Fruit fly (Drosophila melanogaster) whole organism, embryonic: ENCODE measurements around the gene IKKbeta.
A peak's percentile ranks its signal among the peaks of the same experiment; 100 is the strongest.

ENCODE experiments used
- Adf1 ChIP-seq: fragments of 200-800 bp; sonication (Bioruptor generic); IDR thresholded peaks from 2 replicates; pipeline ENCODE4 v1.3.6; 2022; ENCODE audit warnings: missing biosample characterization, missing genetic modification characterization
- CG10209 ChIP-seq: fragments of 200-800 bp; sonication (Bioruptor generic); optimal IDR thresholded peaks from 3 replicates; lab custom pipeline; 2017; ENCODE audit warnings: missing biosample characterization, mild to moderate bottlenecking, missing genetic modification characterization, missing genetic modification reagents
- CG10267 ChIP-seq: fragments of 200-800 bp; sonication (Bioruptor generic); optimal IDR thresholded peaks from 2 replicates; lab custom pipeline; 2018; ENCODE audit warnings: missing biosample characterization, mild to moderate bottlenecking, missing genetic modification characterization, moderate library complexity
- CG10979 ChIP-seq: fragments of 200-800 bp; sonication (Bioruptor generic); optimal IDR thresholded peaks from 2 replicates; lab custom pipeline; 2018; ENCODE audit warnings: missing biosample characterization, mild to moderate bottlenecking, missing genetic modification characterization, moderate library complexity
- CG11398 ChIP-seq: fragments of 200-800 bp; sonication (Bioruptor generic); optimal IDR thresholded peaks from 2 replicates; lab custom pipeline; 2016; ENCODE audit warnings: missing biosample characterization, missing genetic modification characterization
- CG15479 ChIP-seq: fragments of 200-800 bp; sonication (Bioruptor generic); optimal IDR thresholded peaks from 3 replicates; lab custom pipeline; 2019; ENCODE audit warnings: missing biosample characterization, mild to moderate bottlenecking, missing genetic modification characterization, moderate library complexity
- CG15696 ChIP-seq: fragments of 200-800 bp; sonication (Bioruptor generic); optimal IDR thresholded peaks from 2 replicates; lab custom pipeline; 2019; ENCODE audit warnings: missing biosample characterization, mild to moderate bottlenecking, missing genetic modification characterization, moderate library complexity
- CG17829 ChIP-seq: fragments of 200-800 bp; optimal IDR thresholded peaks from 2 replicates; lab custom pipeline; 2019; ENCODE audit warnings: missing biosample characterization, mild to moderate bottlenecking, missing genetic modification characterization, moderate library complexity
- CG18262 ChIP-seq: fragments of 200-800 bp; optimal IDR thresholded peaks from 3 replicates; lab custom pipeline; 2019; ENCODE audit warnings: missing biosample characterization, mild to moderate bottlenecking, missing genetic modification characterization, moderate library complexity
- CG18599 ChIP-seq: fragments of 200-800 bp; sonication (Bioruptor generic); optimal IDR thresholded peaks from 3 replicates; lab custom pipeline; 2017; ENCODE audit warnings: missing biosample characterization, missing genetic modification characterization, mild to moderate bottlenecking, moderate library complexity, missing genetic modification reagents
- CG18764 ChIP-seq: fragments of 200-800 bp; sonication (Bioruptor generic); optimal IDR thresholded peaks from 3 replicates; lab custom pipeline; 2016; ENCODE audit warnings: missing biosample characterization, missing genetic modification characterization
- CG2199 ChIP-seq: fragments of 200-800 bp; sonication (Bioruptor generic); IDR thresholded peaks from 3 replicates; pipeline ENCODE4 v1.3.6; 2022; ENCODE audit warnings: missing biosample characterization, missing genetic modification characterization
- CG2712 ChIP-seq: fragments of 200-800 bp; optimal IDR thresholded peaks from 3 replicates; lab custom pipeline; 2019; ENCODE audit warnings: missing biosample characterization, mild to moderate bottlenecking, missing genetic modification characterization, moderate library complexity
- CG30431 ChIP-seq: fragments of 200-800 bp; sonication (Bioruptor generic); optimal IDR thresholded peaks from 2 replicates; lab custom pipeline; 2017; ENCODE audit warnings: missing biosample characterization, missing genetic modification characterization
- CG4404 ChIP-seq: fragments of 200-800 bp; sonication (Bioruptor generic); IDR thresholded peaks from 2 replicates; pipeline ENCODE4 v1.3.6; 2022; ENCODE audit warnings: missing biosample characterization, missing genetic modification characterization
- CG5245 ChIP-seq: fragments of 200-800 bp; sonication (Bioruptor generic); optimal IDR thresholded peaks from 3 replicates; lab custom pipeline; 2016; ENCODE audit warnings: missing biosample characterization, missing genetic modification characterization
- CG7839 ChIP-seq: fragments of 200-800 bp; sonication (Bioruptor generic); optimal IDR thresholded peaks from 3 replicates; lab custom pipeline; 2018; ENCODE audit warnings: missing biosample characterization, mild to moderate bottlenecking, missing genetic modification characterization, moderate library complexity
- CG7963 ChIP-seq: fragments of 200-800 bp; sonication (Bioruptor generic); IDR thresholded peaks from 3 replicates; pipeline ENCODE4 v1.3.6; 2022; ENCODE audit warnings: missing biosample characterization, missing genetic modification characterization; ENCODE audit not compliant: partially characterized antibody
- CG8924 ChIP-seq: fragments of 200-800 bp; optimal IDR thresholded peaks from 3 replicates; lab custom pipeline; 2019; ENCODE audit warnings: missing biosample characterization, mild to moderate bottlenecking, missing genetic modification characterization, moderate library complexity
- CG9727 ChIP-seq: fragments of 200-800 bp; sonication (Bioruptor generic); optimal IDR thresholded peaks from 3 replicates; lab custom pipeline; 2017; ENCODE audit warnings: missing biosample characterization, mild to moderate bottlenecking, missing genetic modification characterization
- Deaf1 ChIP-seq: fragments of 200-800 bp; optimal IDR thresholded peaks from 3 replicates; lab custom pipeline; 2019; ENCODE audit warnings: missing biosample characterization, mild to moderate bottlenecking, missing genetic modification characterization, moderate library complexity
- Dp ChIP-seq: fragments of 200-800 bp; sonication (Bioruptor generic); optimal IDR thresholded peaks from 2 replicates; lab custom pipeline; 2018; ENCODE audit warnings: missing biosample characterization, mild to moderate bottlenecking, missing genetic modification characterization, moderate library complexity
- Jarid2 ChIP-seq: fragments of 200-800 bp; sonication (Bioruptor generic); optimal IDR thresholded peaks from 3 replicates; lab custom pipeline; 2017; ENCODE audit warnings: mild to moderate bottlenecking, missing biosample characterization, missing genetic modification reagents, missing genetic modification characterization
- Max ChIP-seq: fragments of 200-800 bp; sonication (Bioruptor generic); optimal IDR thresholded peaks from 2 replicates; lab custom pipeline; 2016; ENCODE audit warnings: missing biosample characterization, mild to moderate bottlenecking, missing genetic modification characterization
- Nf-YB ChIP-seq: fragments of 200-800 bp; sonication (Bioruptor generic); optimal IDR thresholded peaks from 3 replicates; lab custom pipeline; 2019; ENCODE audit warnings: missing biosample characterization, mild to moderate bottlenecking, missing genetic modification characterization, moderate library complexity
- Nf-YC ChIP-seq: fragments of 200-800 bp; optimal IDR thresholded peaks from 3 replicates; lab custom pipeline; 2019; ENCODE audit warnings: missing biosample characterization, mild to moderate bottlenecking, missing genetic modification characterization, moderate library complexity
- Ravus ChIP-seq: fragments of 200-800 bp; sonication (Bioruptor generic); IDR thresholded peaks from 2 replicates; pipeline ENCODE4 v1.3.6; 2022; ENCODE audit warnings: missing biosample characterization, missing genetic modification characterization
- Sry-β ChIP-seq: fragments of 200-800 bp; sonication (Bioruptor generic); optimal IDR thresholded peaks from 2 replicates; lab custom pipeline; 2018; ENCODE audit warnings: missing biosample characterization, mild to moderate bottlenecking, missing genetic modification characterization, moderate library complexity
- TFAM ChIP-seq: fragments of 200-800 bp; sonication (Bioruptor generic); optimal IDR thresholded peaks from 2 replicates; lab custom pipeline; 2017; ENCODE audit warnings: missing biosample characterization, missing genetic modification characterization, inconsistent platforms
- Xrp1 ChIP-seq: fragments of 200-800 bp; sonication (Bioruptor generic); IDR thresholded peaks from 2 replicates; pipeline ENCODE4 v1.3.6; 2022; ENCODE audit warnings: missing biosample characterization, missing genetic modification characterization
- abd-A ChIP-seq: fragments of 200-800 bp; sonication (Bioruptor generic); optimal IDR thresholded peaks from 3 replicates; lab custom pipeline; 2019; ENCODE audit warnings: missing biosample characterization, mild to moderate bottlenecking, missing genetic modification characterization, moderate library complexity
- bbx ChIP-seq: fragments of 200-800 bp; sonication (Bioruptor generic); IDR thresholded peaks from 2 replicates; pipeline ENCODE4 v1.3.6; 2022; ENCODE audit warnings: missing biosample characterization, missing genetic modification characterization; ENCODE audit not compliant: partially characterized antibody
- br ChIP-seq: fragments of >200 bp; optimal IDR thresholded peaks from 2 replicates; lab custom pipeline; 2017
- crol ChIP-seq: fragments of 200-800 bp; sonication (Bioruptor generic); IDR thresholded peaks from 2 replicates; pipeline ENCODE4 v1.3.6; 2022; ENCODE audit warnings: missing biosample characterization, missing genetic modification characterization
- dmrt11E ChIP-seq: fragments of 200-800 bp; sonication (Bioruptor generic); optimal IDR thresholded peaks from 3 replicates; lab custom pipeline; 2018; ENCODE audit warnings: missing biosample characterization, mild to moderate bottlenecking, missing genetic modification characterization, moderate library complexity
- eyg ChIP-seq: fragments of 200-800 bp; sonication (Bioruptor generic); optimal IDR thresholded peaks from 3 replicates; lab custom pipeline; 2016; ENCODE audit warnings: missing biosample characterization, missing genetic modification characterization
- fd102C ChIP-seq: fragments of 200-800 bp; sonication (Bioruptor generic); optimal IDR thresholded peaks from 2 replicates; lab custom pipeline; 2018; ENCODE audit warnings: missing biosample characterization, mild to moderate bottlenecking, missing genetic modification characterization, moderate library complexity
- gem ChIP-seq: fragments of 200-800 bp; sonication (Bioruptor generic); optimal IDR thresholded peaks from 2 replicates; lab custom pipeline; 2019; ENCODE audit warnings: missing biosample characterization, mild to moderate bottlenecking, missing genetic modification characterization, moderate library complexity
- jigr1 ChIP-seq: fragments of 200-800 bp; sonication (Bioruptor generic); IDR thresholded peaks from 3 replicates; pipeline ENCODE4 v1.3.6; 2022; ENCODE audit warnings: missing biosample characterization, missing genetic modification characterization
- lilli ChIP-seq: fragments of 200-800 bp; sonication (Bioruptor generic); optimal IDR thresholded peaks from 3 replicates; lab custom pipeline; 2016; ENCODE audit warnings: missing biosample characterization, missing genetic modification characterization
- lola ChIP-seq, 3 experiments: fragments of >200 bp in 2 of 3; fragments of 200-800 bp in 1 of 3; sonication (Bioruptor generic) in 1 of 3; optimal IDR thresholded peaks; 2 replicates each; lab custom pipeline; 2017 to 2019; ENCODE audit warnings: missing biosample characterization in 3 of 3, missing genetic modification characterization in 3 of 3, mild to moderate bottlenecking in 1 of 3, moderate library complexity in 1 of 3
- nom ChIP-seq: fragments of 200-800 bp; sonication (Bioruptor generic); optimal IDR thresholded peaks from 2 replicates; lab custom pipeline; 2017; ENCODE audit warnings: missing biosample characterization, missing genetic modification characterization, mild to moderate bottlenecking, moderate library complexity, missing genetic modification reagents
- pb ChIP-seq: fragments of 200-800 bp; sonication (Bioruptor generic); optimal IDR thresholded peaks from 3 replicates; lab custom pipeline; 2016; ENCODE audit warnings: missing biosample characterization, missing genetic modification characterization
- prd ChIP-seq, 3 experiments: fragments of >200 bp in 2 of 3; fragments of 200-800 bp in 1 of 3; sonication (Bioruptor generic) in 1 of 3; optimal IDR thresholded peaks in 2 of 3; IDR thresholded peaks in 1 of 3; 2 replicates in 2 of 3; 3 replicates in 1 of 3; pipeline versions ENCODE4 v1.3.6 to Lab custom; 2017 to 2022; ENCODE audit warnings: missing biosample characterization in 1 of 3, missing genetic modification characterization in 1 of 3
- pros ChIP-seq: fragments of 200-800 bp; sonication (Bioruptor generic); optimal IDR thresholded peaks from 3 replicates; lab custom pipeline; 2019; ENCODE audit warnings: missing biosample characterization, mild to moderate bottlenecking, missing genetic modification characterization, moderate library complexity
- pzg ChIP-seq: fragments of 200-800 bp; sonication (Bioruptor generic); optimal IDR thresholded peaks from 3 replicates; lab custom pipeline; 2018; ENCODE audit warnings: missing biosample characterization, mild to moderate bottlenecking, missing genetic modification characterization, moderate library complexity
- sens ChIP-seq: fragments of 200-800 bp; sonication (Bioruptor generic); peaks from one replicate; lab custom pipeline; 2016; ENCODE audit warnings: missing biosample characterization, missing genetic modification characterization
- so ChIP-seq: fragments of 200-800 bp; sonication (Bioruptor generic); IDR thresholded peaks from 3 replicates; pipeline ENCODE4 v1.3.6; 2022; ENCODE audit warnings: missing biosample characterization, missing genetic modification characterization
- sob ChIP-seq: fragments of 200-800 bp; sonication (Bioruptor generic); IDR thresholded peaks from 2 replicates; pipeline ENCODE4 v1.3.6; 2022; ENCODE audit warnings: missing biosample characterization, missing genetic modification characterization

IKKbeta gene

DNA sequence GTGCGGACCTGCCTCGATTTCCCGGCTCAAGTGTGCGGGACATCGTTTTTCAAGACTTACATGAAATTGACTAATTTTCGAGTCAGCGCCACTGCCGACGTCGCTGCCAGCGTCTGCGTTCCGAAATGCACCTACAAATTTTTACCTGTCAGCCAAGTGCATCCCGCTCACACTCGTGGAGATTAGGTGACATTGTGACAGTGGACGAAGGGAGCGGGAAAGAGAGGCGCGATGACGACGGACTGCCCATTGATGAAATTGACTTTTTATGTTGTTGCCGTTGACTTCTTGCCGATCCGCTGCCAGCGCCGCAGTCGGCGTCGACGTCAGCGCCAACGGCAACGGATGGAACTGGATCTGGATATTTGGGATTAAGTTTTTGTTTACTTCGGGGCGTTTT, 15.0 kb downstream of the IKKbeta start (continued):
- TF ChIP-seq Nf-YC (tag; lab: Kevin White, UChicago): peak; percentile 2
- no peak for TF ChIP-seq Ravus (GFP tag; lab: Robert Waterston, UW)
- no peak for TF ChIP-seq br
- TF ChIP-seq Nf-YB (GFP tag; lab: Kevin White, UChicago): peak; percentile 63
- peak; percentile 11 for TF ChIP-seq pros (GFP tag; lab: Kevin White, UChicago)
- no peak for TF ChIP-seq gem (tag; lab: Kevin White, UChicago)
- peak; percentile 83 for TF ChIP-seq CG15479
- no peak for TF ChIP-seq sob (GFP tag; lab: Robert Waterston, UW)
- no peak for TF ChIP-seq Dp (GFP tag; lab: Kevin White, UChicago)
- TF ChIP-seq Adf1 (GFP tag; lab: Robert Waterston, UW): peak; percentile 64
- peak; percentile 58 for TF ChIP-seq crol
- no peak for TF ChIP-seq eyg (GFP tag; lab: Kevin White, UChicago)
- TF ChIP-seq abd-A (tag; lab: Kevin White, UChicago): peak; percentile 16
- TF ChIP-seq pb (GFP tag; lab: Kevin White, UChicago): no peak
- no peak for TF ChIP-seq sens
- no peak for TF ChIP-seq nom (GFP tag; lab: Kevin White, UChicago)
- no peak for TF ChIP-seq so (GFP tag; lab: Robert Waterston, UW)

DNA sequence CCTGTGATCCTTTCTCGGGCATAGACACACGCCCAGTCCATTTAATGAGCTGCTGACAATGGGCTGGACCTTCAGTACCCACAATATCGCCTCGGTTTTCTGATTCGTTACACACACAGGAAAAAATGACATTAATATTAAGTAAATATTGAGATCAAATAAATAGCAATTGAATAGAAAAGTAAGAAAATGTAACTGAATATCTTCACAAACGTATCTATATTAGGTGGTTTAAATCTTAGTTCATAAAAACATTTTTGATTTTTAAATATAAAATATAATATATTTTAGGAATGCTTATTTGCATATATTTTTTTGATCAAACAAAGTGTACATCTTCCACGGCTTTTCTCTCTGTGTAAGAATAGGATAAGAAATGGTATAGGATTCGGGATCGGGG, 15.5 kb downstream of the IKKbeta start:
- TF ChIP-seq sens (peak; percentile 32), CG10267 (tag; lab: Kevin White, UChicago) (peak; percentile 33), CG8924 (tag; lab: Kevin White, UChicago) (peak; percentile 29), CG15696 (tag; lab: Kevin White, UChicago) (peak; percentile 74), CG18262 (tag; lab: Kevin White, UChicago) (peak; percentile 43), CG17829 (tag; lab: Kevin White, UChicago) (peak; percentile 43), Deaf1 (tag; lab: Kevin White, UChicago) (no peak), lola (GFP tag; optimal IDR thresholded peaks at IDR 0.05; lab: Kevin White, UChicago) (peak in 1 of 3 experiments; percentile 45), CG2712 (peak; percentile 55), jigr1 (GFP tag; lab: Robert Waterston, UW) (no peak), Jarid2 (GFP tag; lab: Kevin White, UChicago) (no peak), CG30431 (no peak), CG18599 (GFP tag; lab: Kevin White, UChicago) (no peak), lilli (GFP tag; lab: Kevin White, UChicago) (no peak), CG7839 (no peak), Max (GFP tag; lab: Kevin White, UChicago) (no peak), CG18764 (GFP tag; lab: Kevin White, UChicago) (no peak), CG7963 (GFP tag; lab: Robert Waterston, UW) (no peak), pzg (GFP tag; lab: Kevin White, UChicago) (no peak), CG2199 (no peak), CG4404 (peak; percentile 42), gem (tag; lab: Kevin White, UChicago) (peak; percentile 33), CG5245 (GFP tag; lab: Kevin White, UChicago) (no peak), prd (optimal IDR thresholded peaks at IDR 0.05; lab: Kevin White, UChicago) (no peak), prd (GFP tag; IDR thresholded peaks at IDR 0.05; lab: Robert Waterston, UW) (peak; percentile 41; the same call in 2 of the 3 replicates), dmrt11E (tag; lab: Kevin White, UChicago) (peak; percentile 60), CG10979 (tag; lab: Kevin White, UChicago) (peak; percentile 42), TFAM (GFP tag; lab: Kevin White, UChicago) (no peak), fd102C (peak; percentile 54), CG15479 (no peak), Xrp1 (GFP tag; lab: Robert Waterston, UW) (peak; percentile 25; the same call in 1 of the 2 replicates), Sry-β (GFP tag; lab: Kevin White, UChicago) (no peak), bbx (GFP tag; lab: Robert Waterston, UW) (no peak), CG10209 (GFP tag; lab: Kevin White, UChicago) (no peak), CG11398 (GFP tag; lab: Kevin White, UChicago) (no peak), CG9727 (peak; percentile 52)
